Fruit fly (Drosophila melanogaster): Measurements from ENCODE around the gene colt.

DNA sequence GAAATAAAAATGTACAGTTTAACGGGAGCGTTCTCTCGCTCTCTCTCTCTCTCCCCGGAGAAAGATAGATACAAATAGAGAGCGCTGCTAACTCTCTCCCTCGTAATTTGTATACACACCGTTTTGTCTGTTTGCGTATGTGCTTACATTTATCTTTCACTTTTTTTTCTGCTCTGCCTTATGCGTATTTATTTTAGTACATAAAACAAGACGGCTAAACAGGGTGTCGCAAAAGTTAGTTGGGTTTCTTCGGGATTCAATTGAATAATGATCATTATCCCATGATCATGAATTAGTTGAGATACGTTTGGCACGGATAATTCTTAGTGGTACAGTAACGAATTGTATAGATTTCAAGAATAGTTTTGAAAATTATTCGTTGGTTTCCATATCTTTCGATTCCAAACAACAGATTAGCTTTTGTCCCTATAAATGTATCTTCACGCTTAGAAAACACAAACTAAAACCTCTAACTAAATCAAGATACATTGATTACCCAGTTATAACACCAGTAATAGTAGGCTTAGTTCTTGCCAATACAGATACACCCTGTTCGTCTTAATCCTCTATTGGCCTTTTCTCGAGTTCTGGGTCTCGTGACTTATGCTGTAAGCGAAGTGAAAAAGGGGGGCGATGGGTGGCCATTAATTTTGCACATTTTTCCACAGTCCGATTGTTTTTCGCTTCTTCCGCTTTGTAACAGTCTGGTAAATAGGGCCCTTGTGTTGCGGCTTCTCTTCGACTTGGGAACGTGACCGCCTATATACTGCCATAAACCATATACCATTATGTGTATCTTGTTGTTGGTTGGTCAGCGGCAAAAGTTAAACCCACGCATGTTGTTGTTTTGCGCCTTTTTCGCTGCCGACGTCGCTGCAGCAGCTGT, 15.2 kb downstream of the colt start:
- TF ChIP-seq h (optimal IDR thresholded peaks at IDR 0.05) (no peak), Sin3A (optimal IDR thresholded peaks at IDR 0.05) (no peak), psq (optimal IDR thresholded peaks at IDR 0.05) (no peak), insv (optimal IDR thresholded peaks at IDR 0.05) (no peak)

All from Kc167 (cell line).